Fruit fly (Drosophila melanogaster) whole organism, embryonic: ENCODE results near the gene Gcn5.

Source experiments
- C15 ChIP-seq: fragments of 200-800 bp; sonication (Bioruptor generic); IDR thresholded peaks from 3 replicates; pipeline ENCODE4 v1.3.6; 2022; ENCODE audit warnings: missing biosample characterization, missing genetic modification characterization
- CG10543 ChIP-seq: fragments of 200-800 bp; sonication (Bioruptor generic); optimal IDR thresholded peaks from 3 replicates; lab custom pipeline; 2017; ENCODE audit warnings: missing biosample characterization, mild to moderate bottlenecking, missing genetic modification characterization, moderate library complexity
- CG10959 ChIP-seq: fragments of 200-800 bp; sonication (Bioruptor generic); IDR thresholded peaks from 2 replicates; pipeline ENCODE4 v1.3.6; 2022; ENCODE audit warnings: missing biosample characterization, missing genetic modification characterization
- CG13894 ChIP-seq: fragments of 200-800 bp; sonication (Bioruptor generic); optimal IDR thresholded peaks from 3 replicates; lab custom pipeline; 2018; ENCODE audit warnings: missing biosample characterization, mild to moderate bottlenecking, missing genetic modification characterization, moderate library complexity
- CG17328 ChIP-seq: fragments of 200-800 bp; sonication (Bioruptor generic); IDR thresholded peaks from 2 replicates; pipeline ENCODE4 v1.3.6; 2022; ENCODE audit warnings: missing biosample characterization, missing genetic modification characterization
- CG17912 ChIP-seq: fragments of 200-800 bp; sonication (Bioruptor generic); optimal IDR thresholded peaks from 2 replicates; lab custom pipeline; 2018; ENCODE audit warnings: missing biosample characterization, mild to moderate bottlenecking, missing genetic modification characterization
- CG18599 ChIP-seq: fragments of 200-800 bp; sonication (Bioruptor generic); optimal IDR thresholded peaks from 3 replicates; lab custom pipeline; 2017; ENCODE audit warnings: missing biosample characterization, missing genetic modification characterization, mild to moderate bottlenecking, moderate library complexity, missing genetic modification reagents
- CG30020 ChIP-seq: fragments of 200-800 bp; optimal IDR thresholded peaks from 2 replicates; lab custom pipeline; 2019; ENCODE audit warnings: missing biosample characterization, mild to moderate bottlenecking, missing genetic modification characterization, moderate library complexity
- CG32767 ChIP-seq: fragments of 200-800 bp; sonication (Bioruptor generic); IDR thresholded peaks from 2 replicates; pipeline ENCODE4 v1.3.6; 2022; ENCODE audit warnings: missing biosample characterization, missing genetic modification characterization
- CG4328 ChIP-seq: fragments of 200-800 bp; sonication (Bioruptor generic); optimal IDR thresholded peaks from 3 replicates; lab custom pipeline; 2017; ENCODE audit warnings: missing biosample characterization, missing genetic modification reagents, missing genetic modification characterization
- CG4707 ChIP-seq: fragments of 200-800 bp; sonication (Bioruptor generic); optimal IDR thresholded peaks from 2 replicates; lab custom pipeline; 2018; ENCODE audit warnings: missing biosample characterization, mild to moderate bottlenecking, missing genetic modification characterization, moderate library complexity
- CG6175 ChIP-seq: fragments of 200-800 bp; sonication (Bioruptor generic); IDR thresholded peaks from 3 replicates; pipeline ENCODE4 v1.3.6; 2022; ENCODE audit warnings: missing biosample characterization, missing genetic modification characterization
- CG7357 ChIP-seq: fragments of 200-800 bp; sonication (Bioruptor generic); IDR thresholded peaks from 3 replicates; pipeline ENCODE4 v1.3.6; 2022; ENCODE audit warnings: missing biosample characterization, missing genetic modification characterization
- CG7745 ChIP-seq: fragments of 200-800 bp; sonication (Bioruptor generic); optimal IDR thresholded peaks from 2 replicates; lab custom pipeline; 2018; ENCODE audit warnings: missing biosample characterization, mild to moderate bottlenecking, missing genetic modification characterization, moderate library complexity
- CG8281 ChIP-seq: fragments of 200-800 bp; sonication (Bioruptor generic); optimal IDR thresholded peaks from 2 replicates; lab custom pipeline; 2018; ENCODE audit warnings: missing biosample characterization, mild to moderate bottlenecking, missing genetic modification characterization, moderate library complexity
- CG8924 ChIP-seq: fragments of 200-800 bp; optimal IDR thresholded peaks from 3 replicates; lab custom pipeline; 2019; ENCODE audit warnings: missing biosample characterization, mild to moderate bottlenecking, missing genetic modification characterization, moderate library complexity
- CG9609 ChIP-seq: fragments of 200-800 bp; sonication (Bioruptor generic); optimal IDR thresholded peaks from 3 replicates; lab custom pipeline; 2016; ENCODE audit warnings: missing biosample characterization, missing genetic modification characterization
- CoRest ChIP-seq: fragments of 200-800 bp; sonication (Bioruptor generic); optimal IDR thresholded peaks from 3 replicates; lab custom pipeline; 2018; ENCODE audit warnings: missing biosample characterization, mild to moderate bottlenecking, missing genetic modification characterization, moderate library complexity
- D19A ChIP-seq: fragments of 200-800 bp; optimal IDR thresholded peaks from 3 replicates; lab custom pipeline; 2019; ENCODE audit warnings: missing biosample characterization, mild to moderate bottlenecking, missing genetic modification characterization, moderate library complexity
- Fer3 ChIP-seq: fragments of 200-800 bp; sonication (Bioruptor generic); optimal IDR thresholded peaks from 2 replicates; lab custom pipeline; 2018; ENCODE audit warnings: missing biosample characterization, mild to moderate bottlenecking, missing genetic modification characterization, moderate library complexity
- Hey ChIP-seq: fragments of 200-800 bp; sonication (Bioruptor generic); optimal IDR thresholded peaks from 3 replicates; lab custom pipeline; 2018; ENCODE audit warnings: missing biosample characterization, mild to moderate bottlenecking, missing genetic modification characterization
- Hr39 ChIP-seq: fragments of >200 bp; optimal IDR thresholded peaks from 2 replicates; lab custom pipeline; 2017
- Lhr ChIP-seq: fragments of 200-800 bp; sonication (Bioruptor generic); optimal IDR thresholded peaks from 3 replicates; lab custom pipeline; 2017; ENCODE audit warnings: mild to moderate bottlenecking, missing biosample characterization, missing genetic modification reagents, missing genetic modification characterization
- Mad ChIP-seq: fragments of 200-800 bp; sonication (Bioruptor generic); optimal IDR thresholded peaks from 2 replicates; lab custom pipeline; 2016; ENCODE audit warnings: missing biosample characterization, missing genetic modification characterization
- Mes4 ChIP-seq: fragments of 200-800 bp; sonication (Bioruptor generic); optimal IDR thresholded peaks from 2 replicates; lab custom pipeline; 2016; ENCODE audit warnings: missing biosample characterization, missing genetic modification characterization
- Myb ChIP-seq: fragments of 200-800 bp; sonication (Bioruptor generic); optimal IDR thresholded peaks from 2 replicates; lab custom pipeline; 2016; ENCODE audit warnings: missing biosample characterization, missing genetic modification characterization
- NfI ChIP-seq: fragments of 200-800 bp; sonication (Bioruptor generic); optimal IDR thresholded peaks from 3 replicates; lab custom pipeline; 2018; ENCODE audit warnings: missing biosample characterization, mild to moderate bottlenecking, missing genetic modification characterization, moderate library complexity
- Oli ChIP-seq: fragments of 200-800 bp; sonication (Bioruptor generic); optimal IDR thresholded peaks from 2 replicates; lab custom pipeline; 2018; ENCODE audit warnings: missing biosample characterization, mild to moderate bottlenecking, missing genetic modification characterization, moderate library complexity
- Opbp ChIP-seq: fragments of 200-800 bp; sonication (Bioruptor generic); IDR thresholded peaks from 3 replicates; pipeline ENCODE4 v1.3.6; 2022; ENCODE audit warnings: missing biosample characterization, missing genetic modification characterization; ENCODE audit not compliant: partially characterized antibody
- Spps ChIP-seq: fragments of 200-800 bp; sonication (Bioruptor generic); optimal IDR thresholded peaks from 2 replicates; lab custom pipeline; 2018; ENCODE audit warnings: missing biosample characterization, mild to moderate bottlenecking, missing genetic modification characterization
- Trl ChIP-seq, 3 experiments: fragments of >200 bp in 2 of 3; fragments of 200-800 bp in 1 of 3; sonication (Bioruptor generic) in 1 of 3; optimal IDR thresholded peaks; 2 replicates in 1 of 3; 3 replicates in 2 of 3; lab custom pipeline; 2016 to 2017; ENCODE audit warnings: missing biosample characterization in 1 of 3, missing genetic modification characterization in 1 of 3
- amos ChIP-seq: fragments of 200-800 bp; sonication (Bioruptor generic); IDR thresholded peaks from 2 replicates; pipeline ENCODE4 v1.3.6; 2022; ENCODE audit warnings: missing biosample characterization, missing genetic modification characterization; ENCODE audit not compliant: partially characterized antibody
- bbx ChIP-seq: fragments of 200-800 bp; sonication (Bioruptor generic); IDR thresholded peaks from 2 replicates; pipeline ENCODE4 v1.3.6; 2022; ENCODE audit warnings: missing biosample characterization, missing genetic modification characterization; ENCODE audit not compliant: partially characterized antibody
- bowl ChIP-seq: fragments of 200-800 bp; sonication (Bioruptor generic); IDR thresholded peaks from 2 replicates; pipeline ENCODE4 v1.3.6; 2022; ENCODE audit warnings: missing biosample characterization, missing genetic modification characterization
- chinmo ChIP-seq: fragments of 200-800 bp; sonication (Bioruptor generic); IDR thresholded peaks from 4 replicates; pipeline ENCODE4 v1.3.6; 2022; ENCODE audit warnings: missing biosample characterization, missing genetic modification characterization; ENCODE audit not compliant: partially characterized antibody
- corto ChIP-seq: fragments of 200-800 bp; sonication (Bioruptor generic); optimal IDR thresholded peaks from 2 replicates; lab custom pipeline; 2016; ENCODE audit warnings: missing biosample characterization, mild to moderate bottlenecking, missing genetic modification characterization, moderate library complexity
- cwo ChIP-seq: fragments of 200-800 bp; sonication (Bioruptor generic); optimal IDR thresholded peaks from 3 replicates; lab custom pipeline; 2017; ENCODE audit warnings: missing biosample characterization, missing genetic modification characterization, mild to moderate bottlenecking, moderate library complexity, missing genetic modification reagents
- en ChIP-seq: fragments of 200-800 bp; sonication (Bioruptor generic); optimal IDR thresholded peaks from 2 replicates; lab custom pipeline; 2016; ENCODE audit warnings: missing biosample characterization, missing genetic modification characterization
- gcm ChIP-seq: fragments of 200-800 bp; sonication (Bioruptor generic); optimal IDR thresholded peaks from 2 replicates; lab custom pipeline; 2019; ENCODE audit warnings: missing biosample characterization, mild to moderate bottlenecking, missing genetic modification characterization, moderate library complexity
- h ChIP-seq: fragments of >200 bp; optimal IDR thresholded peaks from 2 replicates; lab custom pipeline; 2017
- lmd ChIP-seq: fragments of 200-800 bp; sonication (Bioruptor generic); IDR thresholded peaks from 2 replicates; pipeline ENCODE4 v1.3.6; 2022; ENCODE audit warnings: missing biosample characterization, missing genetic modification characterization
- luna ChIP-seq: fragments of 200-800 bp; sonication (Bioruptor generic); optimal IDR thresholded peaks from 2 replicates; lab custom pipeline; 2016; ENCODE audit warnings: missing biosample characterization, missing genetic modification characterization
- mirr ChIP-seq: fragments of 200-800 bp; sonication (Bioruptor generic); optimal IDR thresholded peaks from 3 replicates; lab custom pipeline; 2018; ENCODE audit warnings: missing biosample characterization, mild to moderate bottlenecking, missing genetic modification characterization
- otp ChIP-seq: fragments of 200-800 bp; sonication (Bioruptor generic); IDR thresholded peaks from 3 replicates; pipeline ENCODE4, ENCODE4 v1.3.6; 2022; ENCODE audit warnings: missing biosample characterization, missing genetic modification characterization
- psq ChIP-seq: fragments of 200-800 bp; sonication (Bioruptor generic); optimal IDR thresholded peaks from 2 replicates; lab custom pipeline; 2017; ENCODE audit warnings: missing biosample characterization, missing genetic modification characterization
- schlank ChIP-seq: fragments of 200-800 bp; sonication (Bioruptor generic); optimal IDR thresholded peaks from 2 replicates; lab custom pipeline; 2018; ENCODE audit warnings: missing biosample characterization, mild to moderate bottlenecking, missing genetic modification characterization
- sisA ChIP-seq: fragments of 200-800 bp; sonication (Bioruptor generic); IDR thresholded peaks from 2 replicates; pipeline ENCODE4 v1.3.6; 2022; ENCODE audit warnings: missing biosample characterization, missing genetic modification characterization
- tup ChIP-seq: fragments of 200-800 bp; sonication (Bioruptor generic); optimal IDR thresholded peaks from 2 replicates; lab custom pipeline; 2016; ENCODE audit warnings: missing biosample characterization, mild to moderate bottlenecking, missing genetic modification characterization, moderate library complexity
- zen ChIP-seq: fragments of 200-800 bp; sonication (Bioruptor generic); optimal IDR thresholded peaks from 3 replicates; lab custom pipeline; 2018; ENCODE audit warnings: missing biosample characterization, mild to moderate bottlenecking, missing genetic modification characterization, moderate library complexity
- zfh1 ChIP-seq: fragments of 200-800 bp; sonication (Bioruptor generic); IDR thresholded peaks from 3 replicates; pipeline ENCODE4 v1.3.6; 2022; ENCODE audit warnings: missing biosample characterization, missing genetic modification characterization

Gene Gcn5

DNA sequence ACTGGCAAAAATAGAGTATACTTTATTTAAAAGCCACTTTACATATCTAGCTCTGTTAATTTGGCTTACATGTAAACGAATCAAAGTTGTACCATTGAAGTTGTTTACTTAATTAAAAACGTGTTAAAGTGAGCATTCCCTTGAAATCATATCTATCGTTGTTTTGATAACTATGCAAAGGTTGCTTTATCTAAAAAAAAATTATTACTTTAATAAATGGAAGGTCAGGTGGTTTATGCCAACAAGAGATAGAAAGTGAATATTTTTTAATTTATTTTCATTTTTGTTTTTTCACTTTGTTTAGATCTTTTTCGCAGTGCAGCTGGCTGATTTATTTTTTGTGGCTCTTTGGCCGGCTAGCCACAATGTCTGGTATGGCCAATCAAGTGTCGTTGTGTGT is 40.9 kb downstream of the Gcn5 start (continued):
- no peak for TF ChIP-seq luna (GFP tag; lab: Kevin White, UChicago)
- peak; percentile 64 for TF ChIP-seq Mad
- TF ChIP-seq CG4707, result no peak
- TF ChIP-seq CG32767, result no peak
- peak; percentile 84 for TF ChIP-seq Oli
- peak; percentile 74 for TF ChIP-seq sisA
- TF ChIP-seq cwo, result peak; percentile 56
- TF ChIP-seq gcm, result peak; percentile 66
- TF ChIP-seq zfh1 (GFP tag; lab: Robert Waterston, UW), result peak; percentile 72; the same call in 2 of the 3 replicates
- TF ChIP-seq CG10959 (GFP tag; lab: Robert Waterston, UW), result no peak
- TF ChIP-seq Mes4, result peak; percentile 59
- TF ChIP-seq Lhr, result peak; percentile 32
- TF ChIP-seq lmd, result peak; percentile 70
- no peak for TF ChIP-seq otp (GFP tag; lab: Robert Waterston, UW)
- TF ChIP-seq Fer3 (tag; lab: Kevin White, UChicago), result peak; percentile 64
- peak; percentile 10 for TF ChIP-seq mirr (GFP tag; lab: Kevin White, UChicago)
- no peak for TF ChIP-seq Opbp (GFP tag; lab: Robert Waterston, UW)
- TF ChIP-seq corto (GFP tag; lab: Kevin White, UChicago), result no peak
- no peak for TF ChIP-seq CG17912 (GFP tag; lab: Kevin White, UChicago)
- peak; percentile 18 for TF ChIP-seq CG10543 (GFP tag; lab: Kevin White, UChicago)
- TF ChIP-seq CG13894, result no peak
- TF ChIP-seq CoRest (tag; lab: Kevin White, UChicago), result peak; percentile 89
- TF ChIP-seq CG17328 (GFP tag; lab: Robert Waterston, UW), result 0 out of 2 replicates have a peak, but pooled peaks have one; percentile 46
- no peak for TF ChIP-seq CG30020 (tag; lab: Kevin White, UChicago)
- no peak for TF ChIP-seq Myb (GFP tag; lab: Kevin White, UChicago)
- TF ChIP-seq NfI (GFP tag; lab: Kevin White, UChicago), result peak; percentile 63
- no peak for TF ChIP-seq tup
- no peak for TF ChIP-seq Trl (optimal IDR thresholded peaks at IDR 0.05; lab: Kevin White, UChicago)
- TF ChIP-seq Trl (GFP tag; optimal IDR thresholded peaks at IDR 0.05; lab: Kevin White, UChicago), result peak; percentile 19
- TF ChIP-seq schlank (tag; lab: Kevin White, UChicago), result no peak
- no peak for TF ChIP-seq Hr39 (lab: Kevin White, UChicago)
- 0 out of 3 replicates have a peak, but pooled peaks have one; percentile 37 for TF ChIP-seq CG7357 (GFP tag; lab: Robert Waterston, UW)
- TF ChIP-seq CG8281 (tag; lab: Kevin White, UChicago), result peak; percentile 43
- TF ChIP-seq D19A (tag; lab: Kevin White, UChicago), result peak; percentile 77
- no peak for TF ChIP-seq h (lab: Kevin White, UChicago)
- peak; percentile 3 for TF ChIP-seq psq (GFP tag; lab: Kevin White, UChicago)
- TF ChIP-seq bowl (GFP tag; lab: Robert Waterston, UW), result no peak
- peak; percentile 39 for TF ChIP-seq CG18599
- TF ChIP-seq CG6175 (GFP tag; lab: Robert Waterston, UW), result 0 out of 3 replicates have a peak, but pooled peaks have one; percentile 16
- no peak for TF ChIP-seq Hey (tag; lab: Kevin White, UChicago)
- peak; percentile 13 for TF ChIP-seq zen (tag; lab: Kevin White, UChicago)
- no peak for TF ChIP-seq Spps
- no peak for TF ChIP-seq en (GFP tag; lab: Kevin White, UChicago)
- TF ChIP-seq C15, result no peak
- peak; percentile 77 for TF ChIP-seq CG8924 (tag; lab: Kevin White, UChicago)
- no peak for TF ChIP-seq CG7745 (tag; lab: Kevin White, UChicago)
- TF ChIP-seq amos, result no peak
- no peak for TF ChIP-seq chinmo (GFP tag; lab: Robert Waterston, UW)
- no peak for TF ChIP-seq CG4328
- peak; percentile 15 for TF ChIP-seq CG9609 (GFP tag; lab: Kevin White, UChicago)
- TF ChIP-seq bbx (GFP tag; lab: Robert Waterston, UW), result no peak
